Worm (Caenorhabditis elegans) whole organism, midembryonic: ENCODE data around the gene Y75B8A.34.

Source experiments
- T22C8.4 ChIP-seq: fragments of 200-800 bp; sonication (Bioruptor generic); IDR thresholded peaks from 2 replicates; pipeline ENCODE4 v1.3.6; 2022; ENCODE audit warnings: missing genetic modification characterization, missing compliant biosample characterization
- cog-1 ChIP-seq: sonication (generic microtip); optimal IDR thresholded peaks from 2 replicates; lab custom pipeline; 2016; ENCODE audit warnings: missing genetic modification characterization, missing compliant biosample characterization
- flt-1 ChIP-seq: fragments of 200-800 bp; sonication (Bioruptor generic); IDR thresholded peaks from 2 replicates; pipeline ENCODE4 v1.3.6; 2022; ENCODE audit warnings: missing genetic modification characterization, missing compliant biosample characterization
- klf-2 ChIP-seq: fragments of 200-800 bp; sonication (Bioruptor generic); conservative IDR thresholded peaks from 2 replicates; pipeline ENCODE4 v1.3.6; 2022; ENCODE audit warnings: missing genetic modification reagents, missing genetic modification characterization, missing compliant biosample characterization
- med-1 ChIP-seq: sonication (generic microtip); optimal IDR thresholded peaks from 2 replicates; lab custom pipeline; 2017; ENCODE audit warnings: missing genetic modification characterization, mild to moderate bottlenecking, missing compliant biosample characterization, antibody characterized with exemption, missing genetic modification reagents; ENCODE audit not compliant: insufficient read depth
- ref-1 ChIP-seq: fragments of 200-800 bp; sonication (Bioruptor generic); conservative IDR thresholded peaks from 2 replicates; pipeline ENCODE4 v1.3.6; 2022; ENCODE audit warnings: missing genetic modification reagents, missing genetic modification characterization, missing compliant biosample characterization
- tab-1 ChIP-seq: fragments of 200-800 bp; sonication (Bioruptor generic); IDR thresholded peaks from 2 replicates; pipeline ENCODE4 v1.3.6; 2022; ENCODE audit warnings: missing genetic modification characterization, missing compliant biosample characterization
- ztf-23 ChIP-seq: fragments of 200-800 bp; sonication (Bioruptor generic); IDR thresholded peaks from 2 replicates; pipeline ENCODE4 v1.3.6; 2022; ENCODE audit warnings: missing genetic modification reagents, missing genetic modification characterization, missing compliant biosample characterization
- ztf-29 ChIP-seq: fragments of 200-800 bp; sonication (Bioruptor generic); IDR thresholded peaks from 2 replicates; pipeline ENCODE4 v1.3.6; 2022; ENCODE audit warnings: missing genetic modification reagents, missing genetic modification characterization, missing compliant biosample characterization

Gene Y75B8A.34

ce11 chrIII:12335400-12335994 lies 23.9 kb upstream of the Y75B8A.34 start:
- TF ChIP-seq ref-1 (GFP tag; lab: Robert Waterston, UW) = no peak
- no peak for TF ChIP-seq ztf-23 (GFP tag; lab: Robert Waterston, UW)
- TF ChIP-seq tab-1 (GFP tag; lab: Robert Waterston, UW) = no peak
- no peak for TF ChIP-seq klf-2 (GFP tag; lab: Robert Waterston, UW)
- TF ChIP-seq cog-1 (tag; lab: Kevin White, UChicago) = no peak
- no peak for TF ChIP-seq T22C8.4 (GFP tag; lab: Robert Waterston, UW)
- TF ChIP-seq flt-1 (GFP tag; lab: Robert Waterston, UW) = no peak
- TF ChIP-seq ztf-29 (GFP tag; lab: Robert Waterston, UW) = no peak; the same call in 1 of the 2 replicates

ce11 chrIII:12344940-12345339 lies 14.4 kb upstream of the Y75B8A.34 start:
- TF ChIP-seq klf-2 (GFP tag; lab: Robert Waterston, UW) (no peak), tab-1 (GFP tag; lab: Robert Waterston, UW) (no peak), cog-1 (tag; lab: Kevin White, UChicago) (no peak), ztf-29 (GFP tag; lab: Robert Waterston, UW) (no peak), med-1 (no peak), ztf-23 (GFP tag; lab: Robert Waterston, UW) (no peak)

ce11 chrIII:12349027-12349426 lies 10.3 kb upstream of the Y75B8A.34 start:
- TF ChIP-seq ztf-23 (GFP tag; lab: Robert Waterston, UW) = no peak

ce11 chrIII:12351301-12351700 lies 8.1 kb upstream of the Y75B8A.34 start, which contains the start of the genes pph-4.1 and Y75B8A.31:
Gene pph-4.1 (minus strand): TSS chrIII:12351336.
Gene Y75B8A.31 (plus strand): TSS chrIII:12351642.
- TF ChIP-seq T22C8.4 (GFP tag; lab: Robert Waterston, UW) (no peak), tab-1 (GFP tag; lab: Robert Waterston, UW) (no peak), flt-1 (GFP tag; lab: Robert Waterston, UW) (peak; percentile 76; the same call in 1 of the 2 replicates), med-1 (no peak), cog-1 (tag; lab: Kevin White, UChicago) (peak; percentile 54), klf-2 (GFP tag; lab: Robert Waterston, UW) (0 out of 2 replicates have a peak, but pooled peaks have one; percentile 55), ref-1 (GFP tag; lab: Robert Waterston, UW) (no peak), ztf-29 (GFP tag; lab: Robert Waterston, UW) (no peak), ztf-23 (GFP tag; lab: Robert Waterston, UW) (peak; percentile 69; the same call in 1 of the 2 replicates)

ce11 chrIII:12356588-12356987 lies 2.8 kb upstream of the Y75B8A.34 start:
- no peak for TF ChIP-seq med-1
- no peak for TF ChIP-seq ztf-23 (GFP tag; lab: Robert Waterston, UW)
- no peak for TF ChIP-seq klf-2 (GFP tag; lab: Robert Waterston, UW)
- no peak for TF ChIP-seq T22C8.4 (GFP tag; lab: Robert Waterston, UW)
- TF ChIP-seq ztf-29 (GFP tag; lab: Robert Waterston, UW) = no peak
- TF ChIP-seq cog-1 (tag; lab: Kevin White, UChicago) = no peak
- TF ChIP-seq ref-1 (GFP tag; lab: Robert Waterston, UW) = no peak
- TF ChIP-seq flt-1 (GFP tag; lab: Robert Waterston, UW) = no peak

ce11 chrIII:12358461-12358860 lies 904 bp upstream of the Y75B8A.34 start, which contains the start of gene Y75B8A.32:
Gene Y75B8A.32 (minus strand): TSS chrIII:12358561.
- TF ChIP-seq flt-1 (GFP tag; lab: Robert Waterston, UW) = no peak
- no peak for TF ChIP-seq tab-1 (GFP tag; lab: Robert Waterston, UW)
- TF ChIP-seq klf-2 (GFP tag; lab: Robert Waterston, UW) = no peak
- no peak for TF ChIP-seq ztf-23 (GFP tag; lab: Robert Waterston, UW)
- no peak for TF ChIP-seq med-1
- no peak for TF ChIP-seq cog-1 (tag; lab: Kevin White, UChicago)
- TF ChIP-seq ref-1 (GFP tag; lab: Robert Waterston, UW) = no peak
- no peak for TF ChIP-seq T22C8.4 (GFP tag; lab: Robert Waterston, UW)
- no peak for TF ChIP-seq ztf-29 (GFP tag; lab: Robert Waterston, UW)

- TF ChIP-seq cog-1 (tag; lab: Kevin White, UChicago) = no peak
- TF ChIP-seq flt-1 (GFP tag; lab: Robert Waterston, UW) = peak; percentile 66; the same call in 1 of the 2 replicates
These were observed 7.7 kb downstream of the Y75B8A.34 start, which contains the start of gene Y75B8A.33 for ce11 chrIII:12366989-12367557. Gene Y75B8A.33 (minus strand): TSS chrIII:12367373.

ce11 chrIII:12367891-12368290 lies 8.5 kb downstream of the Y75B8A.34 start:
- TF ChIP-seq klf-2 (GFP tag; lab: Robert Waterston, UW) = 0 out of 2 replicates have a peak, but pooled peaks have one; percentile 15
- no peak for TF ChIP-seq cog-1 (tag; lab: Kevin White, UChicago)
- peak; percentile 6; the same call in 1 of the 2 replicates for TF ChIP-seq T22C8.4 (GFP tag; lab: Robert Waterston, UW)

ce11 chrIII:12368462-12369306 lies 9.3 kb downstream of the Y75B8A.34 start, which contains the start of gene his-72:
Gene his-72 (minus strand): TSS chrIII:12369050.
- TF ChIP-seq cog-1 (tag; lab: Kevin White, UChicago) = no peak
- TF ChIP-seq ztf-29 (GFP tag; lab: Robert Waterston, UW) = peak; percentile 17; the same call in 1 of the 2 replicates
- 0 out of 2 replicates have a peak, but pooled peaks have one; percentile 37 for TF ChIP-seq T22C8.4 (GFP tag; lab: Robert Waterston, UW)
- peak; percentile 34; the same call in 1 of the 2 replicates for TF ChIP-seq flt-1 (GFP tag; lab: Robert Waterston, UW)
- peak; percentile 37; the same call in 1 of the 2 replicates for TF ChIP-seq tab-1 (GFP tag; lab: Robert Waterston, UW)
